Fruit fly (Drosophila melanogaster): ENCODE data around the gene CG43731.

DNA sequence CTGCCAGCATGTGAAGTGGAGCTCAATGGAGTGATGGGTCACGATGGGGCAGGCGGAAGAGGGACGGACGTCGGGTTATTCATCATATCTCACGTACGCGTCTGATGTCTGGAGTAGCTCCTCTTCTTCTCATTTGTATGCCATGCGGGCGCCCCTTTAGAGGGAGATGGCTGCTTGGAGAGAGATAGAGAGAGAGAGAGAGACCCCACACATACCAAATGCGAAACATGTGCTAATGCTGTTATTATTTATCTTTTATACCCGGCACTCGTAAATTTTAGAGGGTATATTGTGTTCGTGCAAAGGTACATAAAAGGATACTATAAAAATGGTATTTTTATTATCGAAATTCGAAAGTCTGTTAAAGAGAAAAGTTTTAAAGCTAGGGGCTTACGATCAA lies 44.2 kb downstream of the CG43731 start:
- no peak for TF ChIP-seq Sin3A (optimal IDR thresholded peaks at IDR 0.05)
- TF ChIP-seq Myc (optimal IDR thresholded peaks at IDR 0.05) = no peak
- TF ChIP-seq psq (optimal IDR thresholded peaks at IDR 0.05) = no peak
- no peak for TF ChIP-seq h (optimal IDR thresholded peaks at IDR 0.05)
- no peak for TF ChIP-seq insv (optimal IDR thresholded peaks at IDR 0.05)
- no peak for TF ChIP-seq ttk (optimal IDR thresholded peaks at IDR 0.05)
